Worm (Caenorhabditis elegans) whole organism, midembryonic: Measurements from ENCODE around the gene ZK686.1.

ENCODE experiments used
- flt-1 ChIP-seq: fragments of 200-800 bp; sonication (Bioruptor generic); IDR thresholded peaks from 2 replicates; pipeline ENCODE4 v1.3.6; 2022; ENCODE audit warnings: missing genetic modification characterization, missing compliant biosample characterization
- med-1 ChIP-seq: sonication (generic microtip); optimal IDR thresholded peaks from 2 replicates; lab custom pipeline; 2017; ENCODE audit warnings: missing genetic modification characterization, mild to moderate bottlenecking, missing compliant biosample characterization, antibody characterized with exemption, missing genetic modification reagents; ENCODE audit not compliant: insufficient read depth
- ref-1 ChIP-seq: fragments of 200-800 bp; sonication (Bioruptor generic); conservative IDR thresholded peaks from 2 replicates; pipeline ENCODE4 v1.3.6; 2022; ENCODE audit warnings: missing genetic modification reagents, missing genetic modification characterization, missing compliant biosample characterization
- tab-1 ChIP-seq: fragments of 200-800 bp; sonication (Bioruptor generic); IDR thresholded peaks from 2 replicates; pipeline ENCODE4 v1.3.6; 2022; ENCODE audit warnings: missing genetic modification characterization, missing compliant biosample characterization
- ztf-23 ChIP-seq: fragments of 200-800 bp; sonication (Bioruptor generic); IDR thresholded peaks from 2 replicates; pipeline ENCODE4 v1.3.6; 2022; ENCODE audit warnings: missing genetic modification reagents, missing genetic modification characterization, missing compliant biosample characterization

DNA sequence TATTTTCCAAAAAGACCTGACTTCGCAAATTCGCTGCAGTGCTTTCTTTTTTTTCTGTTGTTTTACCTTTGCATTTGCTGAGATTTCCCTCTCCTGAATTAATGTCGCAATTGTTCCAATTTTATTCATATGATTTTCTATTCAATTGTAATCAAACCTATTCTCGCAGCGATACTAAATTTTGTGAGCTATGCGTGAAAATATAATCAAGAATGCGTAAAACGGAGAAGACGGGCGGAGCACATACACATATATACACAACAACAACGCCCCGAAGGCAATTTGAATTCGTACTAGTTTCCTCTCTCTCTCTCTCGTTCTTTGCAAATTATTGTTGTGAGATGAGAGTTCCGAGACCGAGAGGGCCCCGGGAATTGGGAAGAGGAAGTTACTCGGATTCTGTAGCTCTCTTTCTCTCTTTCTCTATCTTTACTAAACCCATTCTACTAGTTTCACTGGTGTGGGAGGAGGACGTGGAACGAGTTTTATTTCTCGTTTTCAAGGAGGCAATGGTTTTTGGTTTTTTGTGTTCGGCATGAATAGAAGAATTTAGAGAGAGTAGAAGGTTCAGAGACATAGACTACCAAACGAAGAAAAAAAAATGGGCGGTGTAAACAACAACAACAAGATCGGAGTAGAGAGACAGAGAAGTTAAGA lies 49.4 kb upstream of the ZK686.1 start:
- TF ChIP-seq ztf-23 (GFP tag; lab: Robert Waterston, UW) (no peak), med-1 (GFP tag; lab: Kevin White, UChicago) (no peak), tab-1 (GFP tag; lab: Robert Waterston, UW) (no peak), flt-1 (no peak), ref-1 (GFP tag; lab: Robert Waterston, UW) (no peak)
